Worm (Caenorhabditis elegans) whole organism, late embryonic: ENCODE results near the gene H04D03.7.

ENCODE experiments used
- ceh-9 ChIP-seq: sonication (generic microtip); optimal IDR thresholded peaks from 2 replicates; lab custom pipeline; 2016; ENCODE audit warnings: mild to moderate bottlenecking, missing genetic modification characterization, inconsistent platforms, missing compliant biosample characterization
- gmeb-2 ChIP-seq: sonication (generic microtip); optimal IDR thresholded peaks from 2 replicates; lab custom pipeline; 2016; ENCODE audit warnings: missing genetic modification characterization, inconsistent platforms, missing compliant biosample characterization
- nhr-11 ChIP-seq: fragments of 150-350 bp; optimal IDR thresholded peaks from 2 replicates; lab custom pipeline; 2014; ENCODE audit warnings: missing biosample characterization, missing genetic modification characterization
- pha-4 ChIP-seq: fragments of 150-350 bp; optimal IDR thresholded peaks from 2 replicates; lab custom pipeline; 2018; ENCODE audit warnings: missing biosample characterization, missing genetic modification reagents, missing genetic modification characterization
- pqm-1 ChIP-seq: sonication (generic microtip); optimal IDR thresholded peaks from 2 replicates; lab custom pipeline; 2016; ENCODE audit warnings: missing genetic modification characterization, missing compliant biosample characterization
- pros-1 ChIP-seq: fragments of 150-350 bp; optimal IDR thresholded peaks from 2 replicates; lab custom pipeline; 2014; ENCODE audit warnings: missing biosample characterization, missing genetic modification reagents, missing genetic modification characterization
- rnt-1 ChIP-seq: sonication (generic microtip); optimal IDR thresholded peaks from 2 replicates; lab custom pipeline; 2016; ENCODE audit warnings: missing genetic modification characterization, missing compliant biosample characterization
- unc-55 ChIP-seq: sonication (generic microtip); optimal IDR thresholded peaks from 2 replicates; lab custom pipeline; 2017; ENCODE audit warnings: missing biosample characterization, missing genetic modification reagents, missing genetic modification characterization

DNA sequence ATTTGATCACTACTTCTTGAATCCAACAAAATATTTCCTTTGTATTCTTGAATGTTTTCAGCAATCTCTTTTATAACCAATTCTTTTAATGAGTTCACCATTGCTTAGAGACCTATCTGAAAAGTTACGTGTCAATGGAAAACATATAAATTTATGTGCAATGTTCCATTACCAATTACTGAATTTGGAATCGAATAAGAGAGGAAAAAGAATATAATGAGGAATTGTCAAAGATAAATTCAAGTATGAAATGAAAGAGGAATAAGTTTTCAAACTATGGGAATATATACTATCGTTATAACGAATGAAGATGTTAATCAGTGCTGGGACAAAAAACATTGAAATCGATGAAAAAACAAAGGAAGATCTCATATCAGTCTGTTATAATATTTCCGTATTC is 4.4 kb upstream of the H04D03.7 start, which contains the start of gene H04D03.4:
- TF ChIP-seq gmeb-2 (tag; lab: Kevin White, UChicago) (no peak), ceh-9 (tag; lab: Kevin White, UChicago) (no peak), pha-4 (no peak), pros-1 (tag; lab: Kevin White, UChicago) (no peak), rnt-1 (tag; lab: Kevin White, UChicago) (no peak), pqm-1 (tag; lab: Kevin White, UChicago) (no peak), nhr-11 (tag; lab: Kevin White, UChicago) (no peak), unc-55 (GFP tag; lab: Kevin White, UChicago) (no peak)
